Fruit fly (Drosophila melanogaster): Measurements from ENCODE around the gene SelG.

- no peak for TF ChIP-seq psq (optimal IDR thresholded peaks at IDR 0.05)
- no peak for TF ChIP-seq Dll (optimal IDR thresholded peaks at IDR 0.05)
- no peak for TF ChIP-seq usp (GFP tag; optimal IDR thresholded peaks at IDR 0.05)
- TF ChIP-seq pan (optimal IDR thresholded peaks at IDR 0.05), result no peak
- TF ChIP-seq EcR (GFP tag; optimal IDR thresholded peaks at IDR 0.05), result no peak
Observed at dm6 chrX:11925213-11925612, 38.1 kb downstream of the SelG start.

Data from whole organism.